Worm (Caenorhabditis elegans): ENCODE measurements around the gene cut-3.

Gene cut-3

DNA sequence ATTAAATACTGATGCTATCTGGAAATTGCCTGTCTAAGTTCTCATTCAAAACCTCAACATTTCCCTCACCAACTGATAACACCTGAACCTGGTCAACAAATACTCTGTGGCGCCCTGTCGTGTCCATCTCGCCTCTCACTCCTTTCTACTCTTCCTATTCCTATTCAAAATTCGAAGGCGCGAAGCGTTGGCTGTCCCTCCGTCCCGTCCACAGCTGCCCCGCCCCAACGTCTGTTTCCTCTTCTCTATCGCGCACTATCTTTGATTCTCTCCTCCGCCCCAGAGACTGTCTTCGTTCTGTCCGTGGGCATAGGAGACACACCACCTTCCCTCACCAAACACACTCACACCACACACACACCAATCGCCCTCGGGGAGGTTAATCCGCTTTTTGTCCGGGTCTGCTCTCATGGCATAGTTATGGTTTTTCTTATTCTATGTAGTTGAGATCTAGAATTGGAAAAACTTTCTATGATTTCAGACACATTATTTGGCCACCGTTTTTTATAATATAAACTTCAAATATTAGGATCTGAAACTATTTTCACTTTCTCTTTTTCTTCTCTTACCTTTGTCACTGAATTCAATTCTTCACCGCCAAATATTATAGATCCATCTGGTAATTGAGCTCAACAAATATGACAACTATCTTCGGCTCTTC lies 34.4 kb downstream of the cut-3 start, which contains the start of gene efl-3:
Gene efl-3 (plus strand): TSS at position 611 of the 661 bp plus-strand sequence.
- TF ChIP-seq ref-2 (tag; optimal IDR thresholded peaks at IDR 0.05), result peak; percentile 42
- TF ChIP-seq hlh-6 (tag; optimal IDR thresholded peaks at IDR 0.05), result no peak
- no peak for TF ChIP-seq npax-4 (tag; optimal IDR thresholded peaks at IDR 0.05)
- TF ChIP-seq fkh-10 (GFP tag; optimal IDR thresholded peaks at IDR 0.05), result no peak
- TF ChIP-seq ceh-45 (GFP tag; IDR thresholded peaks at IDR 0.05), result peak; percentile 23; the same call in 1 of the 2 replicates
- TF ChIP-seq ceh-34 (tag; optimal IDR thresholded peaks at IDR 0.05), result peak; percentile 36
- TF ChIP-seq nfya-1 (tag; optimal IDR thresholded peaks at IDR 0.05), result peak; percentile 22
- TF ChIP-seq C38D4.7 (GFP tag; optimal IDR thresholded peaks at IDR 0.05), result no peak
- no peak for TF ChIP-seq dve-1 (tag; optimal IDR thresholded peaks at IDR 0.05)
- TF ChIP-seq elt-4 (tag; optimal IDR thresholded peaks at IDR 0.05), result no peak
- TF ChIP-seq ceh-2 (tag; optimal IDR thresholded peaks at IDR 0.05), result peak; percentile 22
- TF ChIP-seq ttx-3 (tag; optimal IDR thresholded peaks at IDR 0.05), result no peak
- no peak for TF ChIP-seq nhr-232 (tag; optimal IDR thresholded peaks at IDR 0.05)
- TF ChIP-seq sdc-2 (tag; optimal IDR thresholded peaks at IDR 0.05), result peak; percentile 1
- TF ChIP-seq tbx-2 (tag; optimal IDR thresholded peaks at IDR 0.05), result peak; percentile 25

DNA sequence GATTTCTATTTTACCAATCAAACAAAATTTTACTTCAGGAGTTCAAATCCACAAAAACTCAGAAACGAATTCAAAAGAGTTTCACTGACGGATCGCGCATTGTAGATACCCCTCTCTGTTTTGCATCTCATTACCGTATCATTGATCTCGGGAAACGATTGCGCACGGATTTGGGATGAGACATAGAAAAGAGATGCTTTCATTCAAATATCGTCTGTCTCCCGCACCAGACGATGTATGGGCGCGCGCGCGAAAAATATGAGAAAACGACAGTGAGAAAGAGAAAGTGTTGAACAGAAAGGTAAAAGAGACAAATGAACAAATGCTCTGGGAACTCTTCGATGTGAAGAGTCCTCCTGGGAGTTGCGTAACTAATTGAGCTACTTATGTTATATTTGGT lies 35.6 kb downstream of the cut-3 start:
- TF ChIP-seq pros-1 (tag; optimal IDR thresholded peaks at IDR 0.05), result no peak
- TF ChIP-seq sox-4 (tag; optimal IDR thresholded peaks at IDR 0.05), result no peak
- no peak for TF ChIP-seq ceh-19 (GFP tag; optimal IDR thresholded peaks at IDR 0.05)
- TF ChIP-seq sox-2 (GFP tag; IDR thresholded peaks at IDR 0.05), result no peak
- no peak for TF ChIP-seq pha-4 (tag; optimal IDR thresholded peaks at IDR 0.05)
- no peak for TF ChIP-seq eyg-1 (tag; optimal IDR thresholded peaks at IDR 0.05)
- no peak for TF ChIP-seq ceh-30 (tag; optimal IDR thresholded peaks at IDR 0.05)
- no peak for TF ChIP-seq ceh-6 (GFP tag; optimal IDR thresholded peaks at IDR 0.05)

ce11 chrII:8409538-8409937 lies 37.1 kb downstream of the cut-3 start:
- TF ChIP-seq ceh-6 (GFP tag; optimal IDR thresholded peaks at IDR 0.05), result no peak
- TF ChIP-seq elt-2 (tag; optimal IDR thresholded peaks at IDR 0.05), result no peak
- TF ChIP-seq fkh-10 (GFP tag; optimal IDR thresholded peaks at IDR 0.05), result no peak
- TF ChIP-seq C38D4.7 (GFP tag; optimal IDR thresholded peaks at IDR 0.05), result no peak
- TF ChIP-seq pat-9 (tag; optimal IDR thresholded peaks at IDR 0.05), result no peak
- TF ChIP-seq pax-1 (tag; optimal IDR thresholded peaks at IDR 0.05), result no peak
- TF ChIP-seq madf-2 (tag; optimal IDR thresholded peaks at IDR 0.05), result no peak
- TF ChIP-seq fkh-6 (tag; optimal IDR thresholded peaks at IDR 0.05), result no peak

ce11 chrII:8407491-8407890 lies 39.1 kb downstream of the cut-3 start, which contains the start of gene sra-13:
Gene sra-13, plus strand, starts transcription at chrII:8407685.
- TF ChIP-seq pqm-1 (tag; optimal IDR thresholded peaks at IDR 0.05), result no peak
- TF ChIP-seq fkh-10 (GFP tag; optimal IDR thresholded peaks at IDR 0.05), result no peak
- TF ChIP-seq pat-9 (tag; optimal IDR thresholded peaks at IDR 0.05), result no peak
- no peak for TF ChIP-seq pha-4 (tag; optimal IDR thresholded peaks at IDR 0.05)
- TF ChIP-seq ahr-1 (tag; optimal IDR thresholded peaks at IDR 0.05), result no peak
- no peak for TF ChIP-seq T23F11.4 (GFP tag; optimal IDR thresholded peaks at IDR 0.05)
- no peak for TF ChIP-seq unc-86 (tag; optimal IDR thresholded peaks at IDR 0.05)
- TF ChIP-seq lin-11 (tag; optimal IDR thresholded peaks at IDR 0.05), result no peak
- no peak for TF ChIP-seq fkh-6 (tag; optimal IDR thresholded peaks at IDR 0.05)

- no peak for TF ChIP-seq ref-2 (tag; optimal IDR thresholded peaks at IDR 0.05)
Observed at ce11 chrII:8405303-8405702, 41.3 kb downstream of the cut-3 start, which contains the start of gene ubc-24. Gene ubc-24, plus strand, starts transcription at chrII:8405603.

Measured in whole organism, late embryonic.